Fruit fly (Drosophila melanogaster): Measurements from ENCODE around the gene mRpS6.

- no peak for TF ChIP-seq CG1620 (GFP tag; optimal IDR thresholded peaks at IDR 0.05)
- no peak for TF ChIP-seq CG5204 (GFP tag; optimal IDR thresholded peaks at IDR 0.05)
- no peak for TF ChIP-seq Hr96 (GFP tag; optimal IDR thresholded peaks at IDR 0.05)
- no peak for TF ChIP-seq cnc (optimal IDR thresholded peaks at IDR 0.05)
- TF ChIP-seq pad (GFP tag; optimal IDR thresholded peaks at IDR 0.05) = no peak
- TF ChIP-seq toe (GFP tag; optimal IDR thresholded peaks at IDR 0.05) = no peak
- TF ChIP-seq CG33017 (tag; optimal IDR thresholded peaks at IDR 0.05) = peak; percentile 3
- no peak for TF ChIP-seq cic (GFP tag; optimal IDR thresholded peaks at IDR 0.05)
- TF ChIP-seq Mnt (GFP tag; optimal IDR thresholded peaks at IDR 0.05) = no peak
- peak; percentile 14 for TF ChIP-seq CG12768 (GFP tag; optimal IDR thresholded peaks at IDR 0.05)
- TF ChIP-seq tj (GFP tag; optimal IDR thresholded peaks at IDR 0.05) = peak; percentile 53
- TF ChIP-seq ovo (GFP tag; optimal IDR thresholded peaks at IDR 0.05) = no peak
Measured at dm6 chr3L:4411025-4411873, 46.9 kb downstream of the mRpS6 start.
